Fruit fly (Drosophila melanogaster) Kc167 (cell line): ENCODE results near the gene CG17562.

ENCODE experiments used
- Myc ChIP-seq: fragments of >200 bp; optimal IDR thresholded peaks from 2 replicates; lab custom pipeline; 2017; ENCODE audit warnings: missing external identifiers
- insv ChIP-seq: fragments of >200 bp; optimal IDR thresholded peaks from 3 replicates; lab custom pipeline; 2018; ENCODE audit warnings: missing external identifiers
- psq ChIP-seq: fragments of >200 bp; optimal IDR thresholded peaks from 2 replicates; lab custom pipeline; 2017; ENCODE audit warnings: missing external identifiers
- ttk ChIP-seq: sonication (Bioruptor generic); optimal IDR thresholded peaks from 2 replicates; lab custom pipeline; 2017; ENCODE audit warnings: missing external identifiers

DNA sequence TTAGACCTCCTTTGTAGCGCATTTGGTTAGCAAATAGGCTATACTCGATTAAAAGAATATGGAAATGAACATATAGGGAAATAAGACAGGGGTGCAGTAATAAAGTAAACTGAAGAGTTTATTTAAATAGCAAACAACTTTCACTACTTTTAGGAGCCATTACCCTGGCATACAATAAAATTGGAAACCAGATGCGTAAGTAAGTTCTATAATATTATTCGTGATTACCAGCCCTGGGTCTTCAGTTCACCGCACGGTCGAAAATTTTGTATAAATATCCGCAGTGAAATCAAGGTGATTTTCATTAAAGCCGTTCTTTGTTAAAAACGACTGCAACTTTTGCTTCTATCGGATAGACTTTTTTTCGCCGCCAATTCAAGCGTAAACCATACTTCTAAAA, at the start of gene CG17562:
- TF ChIP-seq insv (lab: Kevin White, UChicago) (no peak), psq (lab: Kevin White, UChicago) (no peak), ttk (lab: Kevin White, UChicago) (no peak), Myc (no peak)
